Worm (Caenorhabditis elegans): ENCODE results near the gene nmy-1.

- TF ChIP-seq jun-1 (tag; optimal IDR thresholded peaks at IDR 0.05) (no peak), nhr-28 (tag; optimal IDR thresholded peaks at IDR 0.05) (no peak), nhr-11 (tag; optimal IDR thresholded peaks at IDR 0.05) (no peak), fkh-10 (GFP tag; optimal IDR thresholded peaks at IDR 0.05) (no peak), vab-7 (GFP tag; IDR thresholded peaks at IDR 0.05) (no peak), mdl-1 (tag; optimal IDR thresholded peaks at IDR 0.05) (no peak), F26F4.8 (GFP tag; conservative IDR thresholded peaks at IDR 0.05) (no peak), unc-130 (GFP tag; optimal IDR thresholded peaks at IDR 0.05) (no peak), nhr-10 (tag; optimal IDR thresholded peaks at IDR 0.05) (no peak)
These were observed 14.6 kb downstream of the nmy-1 start, which contains the start of gene hst-3.2 for ce11 chrX:2923888-2924287.
